Worm (Caenorhabditis elegans) whole organism, L1 larva: ENCODE data around the gene hog-1.

Experiments
- C04F5.9 ChIP-seq: sonication (generic microtip); optimal IDR thresholded peaks from 2 replicates; lab custom pipeline; 2016; ENCODE audit warnings: missing genetic modification characterization, missing compliant biosample characterization
- C16A3.4 ChIP-seq: fragments of 150-350 bp; optimal IDR thresholded peaks from 2 replicates; lab custom pipeline; 2014; ENCODE audit warnings: missing biosample characterization, missing genetic modification characterization
- Y116A8C.19 ChIP-seq: sonication (generic microtip); optimal IDR thresholded peaks from 2 replicates; lab custom pipeline; 2016; ENCODE audit warnings: missing compliant biosample characterization, missing genetic modification characterization, borderline replicate concordance
- aha-1 ChIP-seq: fragments of 150-350 bp; optimal IDR thresholded peaks from 2 replicates; lab custom pipeline; 2014; ENCODE audit warnings: missing biosample characterization, missing genetic modification characterization
- alr-1 ChIP-seq: fragments of 200-800 bp; sonication (Bioruptor generic); optimal IDR thresholded peaks from 2 replicates; lab custom pipeline; 2018; ENCODE audit warnings: borderline replicate concordance, mild to moderate bottlenecking, missing genetic modification characterization, missing compliant biosample characterization
- aly-2 ChIP-seq: fragments of 150-350 bp; optimal IDR thresholded peaks from 2 replicates; lab custom pipeline; 2014; ENCODE audit warnings: missing biosample characterization, missing genetic modification characterization
- blmp-1 ChIP-seq: fragments of 150-350 bp; optimal IDR thresholded peaks from 2 replicates; lab custom pipeline; 2014; ENCODE audit warnings: missing biosample characterization, missing genetic modification characterization
- ceh-63 ChIP-seq: fragments of 200-800 bp; sonication (Bioruptor generic); optimal IDR thresholded peaks from 2 replicates; lab custom pipeline; 2018; ENCODE audit warnings: mild to moderate bottlenecking, missing genetic modification characterization, missing compliant biosample characterization
- ceh-82 ChIP-seq, 3 experiments: fragments of 150-350 bp in 1 of 3; sonication (generic microtip) in 2 of 3; optimal IDR thresholded peaks; 2 replicates each; lab custom pipeline; 2014 to 2017; ENCODE audit warnings: missing biosample characterization in 3 of 3, missing genetic modification characterization in 3 of 3
- ceh-88 ChIP-seq: fragments of 200-800 bp; sonication (Bioruptor generic); IDR thresholded peaks from 2 replicates; pipeline ENCODE4 v1.3.6; 2022; ENCODE audit warnings: missing genetic modification characterization, missing compliant biosample characterization
- dpl-1 ChIP-seq, 3 experiments: fragments of 150-350 bp in 2 of 3; sonication (generic microtip) in 1 of 3; optimal IDR thresholded peaks; 2 replicates each; lab custom pipeline; 2014 to 2017; ENCODE audit warnings: missing biosample characterization in 3 of 3, missing genetic modification characterization in 3 of 3, missing genetic modification reagents in 3 of 3
- elt-2 ChIP-seq: sonication (generic microtip); optimal IDR thresholded peaks from 2 replicates; lab custom pipeline; 2016; ENCODE audit warnings: missing genetic modification characterization, mild to moderate bottlenecking, inconsistent platforms, missing compliant biosample characterization, missing genetic modification reagents
- elt-3 ChIP-seq, 6 experiments: fragments of 150-350 bp in 1 of 6; sonication (generic microtip); optimal IDR thresholded peaks; 2 replicates each; lab custom pipeline; 2017 to 2018; ENCODE audit warnings: missing biosample characterization in 6 of 6, missing genetic modification characterization in 6 of 6, inconsistent platforms in 1 of 6
- ets-5 ChIP-seq: fragments of 200-800 bp; sonication (Bioruptor generic); IDR thresholded peaks from 2 replicates; pipeline ENCODE4 v1.3.6; 2022; ENCODE audit warnings: missing genetic modification characterization, missing compliant biosample characterization
- fkh-8 ChIP-seq: sonication (generic microtip); optimal IDR thresholded peaks from 2 replicates; lab custom pipeline; 2016; ENCODE audit warnings: mild to moderate bottlenecking, missing genetic modification characterization, missing compliant biosample characterization
- hpl-2 ChIP-seq: fragments of 150-350 bp; optimal IDR thresholded peaks from 2 replicates; lab custom pipeline; 2014; ENCODE audit warnings: missing biosample characterization, missing genetic modification reagents, missing genetic modification characterization
- irx-1 ChIP-seq: sonication (generic microtip); optimal IDR thresholded peaks from 2 replicates; lab custom pipeline; 2016; ENCODE audit warnings: missing genetic modification characterization, missing compliant biosample characterization
- isw-1 ChIP-seq: fragments of 200-800 bp; sonication (Bioruptor generic); IDR thresholded peaks from 2 replicates; pipeline ENCODE4 v1.3.6; 2022; ENCODE audit warnings: missing genetic modification characterization, missing compliant biosample characterization
- lin-14 ChIP-seq: fragments of 200-800 bp; sonication (Bioruptor generic); optimal IDR thresholded peaks from 2 replicates; lab custom pipeline; 2018; ENCODE audit warnings: mild to moderate bottlenecking, missing genetic modification characterization, moderate library complexity, missing compliant biosample characterization
- lin-35 ChIP-seq, 2 experiments: fragments of 150-350 bp; optimal IDR thresholded peaks; 2 replicates each; lab custom pipeline; 2014; ENCODE audit warnings: missing biosample characterization in 2 of 2, missing genetic modification characterization in 2 of 2, missing genetic modification reagents in 2 of 2
- lin-39 ChIP-seq: fragments of 150-350 bp; optimal IDR thresholded peaks from 2 replicates; lab custom pipeline; 2014; ENCODE audit warnings: missing biosample characterization, missing genetic modification reagents, missing genetic modification characterization
- lir-3 ChIP-seq: sonication (generic microtip); optimal IDR thresholded peaks from 2 replicates; lab custom pipeline; 2016; ENCODE audit warnings: mild to moderate bottlenecking, missing genetic modification characterization, moderate library complexity, missing compliant biosample characterization; ENCODE audit not compliant: poor library complexity
- mab-9 ChIP-seq: fragments of 200-800 bp; sonication (Bioruptor generic); IDR thresholded peaks from 2 replicates; pipeline ENCODE4 v1.3.6; 2022; ENCODE audit warnings: missing genetic modification reagents, missing genetic modification characterization, missing compliant biosample characterization
- mef-2 ChIP-seq: fragments of 150-350 bp; optimal IDR thresholded peaks from 2 replicates; lab custom pipeline; 2014; ENCODE audit warnings: missing biosample characterization, missing genetic modification characterization
- nhr-11 ChIP-seq: fragments of 150-350 bp; optimal IDR thresholded peaks from 2 replicates; lab custom pipeline; 2014; ENCODE audit warnings: missing biosample characterization, missing genetic modification characterization
- nhr-12 ChIP-seq: sonication (generic microtip); optimal IDR thresholded peaks from 2 replicates; lab custom pipeline; 2017; ENCODE audit warnings: missing biosample characterization, missing genetic modification characterization
- nhr-20 ChIP-seq: sonication (generic microtip); optimal IDR thresholded peaks from 2 replicates; lab custom pipeline; 2016; ENCODE audit warnings: mild to moderate bottlenecking, missing genetic modification characterization, missing compliant biosample characterization
- nhr-47 ChIP-seq: sonication (generic microtip); optimal IDR thresholded peaks from 2 replicates; lab custom pipeline; 2016; ENCODE audit warnings: mild to moderate bottlenecking, missing genetic modification characterization, moderate library complexity, missing compliant biosample characterization
- nhr-71 ChIP-seq: sonication (generic microtip); optimal IDR thresholded peaks from 2 replicates; lab custom pipeline; 2016; ENCODE audit warnings: mild to moderate bottlenecking, missing genetic modification characterization, moderate library complexity, missing compliant biosample characterization
- nhr-84 ChIP-seq: sonication (generic microtip); optimal IDR thresholded peaks from 2 replicates; lab custom pipeline; 2017; ENCODE audit warnings: missing biosample characterization, missing genetic modification characterization
- nhr-85 ChIP-seq: sonication (generic microtip); peaks from one replicate; lab custom pipeline; 2016; ENCODE audit warnings: missing genetic modification characterization, inconsistent platforms, missing compliant biosample characterization
- nhr-90 ChIP-seq: sonication (generic microtip); optimal IDR thresholded peaks from 2 replicates; lab custom pipeline; 2016; ENCODE audit warnings: mild to moderate bottlenecking, missing genetic modification characterization, missing compliant biosample characterization; ENCODE audit not compliant: poor library complexity
- pag-3 ChIP-seq: sonication (generic microtip); optimal IDR thresholded peaks from 2 replicates; lab custom pipeline; 2017; ENCODE audit warnings: missing genetic modification characterization, mild to moderate bottlenecking, missing compliant biosample characterization, antibody characterized with exemption, borderline replicate concordance; ENCODE audit not compliant: insufficient read depth
- pax-3 ChIP-seq: fragments of 200-800 bp; sonication (Bioruptor generic); optimal IDR thresholded peaks from 2 replicates; lab custom pipeline; 2018; ENCODE audit warnings: mild to moderate bottlenecking, missing genetic modification characterization, moderate library complexity, missing compliant biosample characterization
- rnt-1 ChIP-seq: sonication (generic microtip); optimal IDR thresholded peaks from 2 replicates; lab custom pipeline; 2016; ENCODE audit warnings: mild to moderate bottlenecking, missing genetic modification characterization, moderate library complexity, missing compliant biosample characterization
- skn-1 ChIP-seq: fragments of 150-350 bp; optimal IDR thresholded peaks from 2 replicates; lab custom pipeline; 2014; ENCODE audit warnings: missing biosample characterization, missing genetic modification characterization
- snu-23 ChIP-seq: sonication (generic microtip); optimal IDR thresholded peaks from 2 replicates; lab custom pipeline; 2016; ENCODE audit warnings: missing genetic modification characterization, missing compliant biosample characterization
- sox-4 ChIP-seq: sonication (generic microtip); optimal IDR thresholded peaks from 2 replicates; lab custom pipeline; 2016; ENCODE audit warnings: missing genetic modification characterization, missing compliant biosample characterization
- sptf-1 ChIP-seq: fragments of 150-350 bp; optimal IDR thresholded peaks from 2 replicates; lab custom pipeline; 2014; ENCODE audit warnings: missing biosample characterization, missing genetic modification characterization
- swsn-7 ChIP-seq: sonication (generic microtip); optimal IDR thresholded peaks from 2 replicates; lab custom pipeline; 2016; ENCODE audit warnings: missing genetic modification characterization, missing compliant biosample characterization
- zag-1 ChIP-seq: fragments of 150-350 bp; optimal IDR thresholded peaks from 2 replicates; lab custom pipeline; 2014; ENCODE audit warnings: missing biosample characterization, missing genetic modification characterization
- zip-4 ChIP-seq: fragments of 200-800 bp; sonication (Bioruptor generic); optimal IDR thresholded peaks from 2 replicates; lab custom pipeline; 2018; ENCODE audit warnings: mild to moderate bottlenecking, missing genetic modification characterization, moderate library complexity, missing compliant biosample characterization
- ztf-11 ChIP-seq, 2 experiments: sonication (generic microtip); optimal IDR thresholded peaks; 2 replicates each; lab custom pipeline; 2016 to 2017; ENCODE audit warnings: missing genetic modification characterization in 2 of 2, missing biosample characterization in 1 of 2, missing compliant biosample characterization in 1 of 2
- ztf-4 ChIP-seq: fragments of 150-350 bp; optimal IDR thresholded peaks from 2 replicates; lab custom pipeline; 2014; ENCODE audit warnings: missing biosample characterization, missing genetic modification characterization

hog-1 gene

DNA sequence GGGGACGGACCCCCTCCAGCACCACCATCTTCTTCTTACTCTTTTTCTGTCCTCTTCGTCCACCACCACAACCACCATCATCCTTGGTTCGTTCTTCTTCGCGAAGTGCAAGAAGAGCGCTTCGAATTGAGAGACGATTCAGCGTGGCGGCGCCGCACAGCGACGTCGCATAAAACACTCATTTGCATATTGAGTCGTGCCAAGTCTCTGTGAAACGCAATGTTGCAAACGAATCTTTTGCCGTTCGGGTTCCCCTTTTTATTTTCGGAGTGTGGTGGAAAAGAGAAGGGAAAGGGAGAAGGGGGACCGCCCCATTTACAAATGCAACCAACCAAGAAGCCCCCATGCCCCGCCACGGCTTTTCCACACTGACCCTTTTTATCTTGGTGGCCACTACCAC is 37.7 kb downstream of the hog-1 start (continued):
- TF ChIP-seq aha-1 (tag; lab: Kevin White, UChicago) (no peak), alr-1 (tag; lab: Kevin White, UChicago) (no peak)
- TF ChIP-seq, all 84 proteins: peak for 6

DNA sequence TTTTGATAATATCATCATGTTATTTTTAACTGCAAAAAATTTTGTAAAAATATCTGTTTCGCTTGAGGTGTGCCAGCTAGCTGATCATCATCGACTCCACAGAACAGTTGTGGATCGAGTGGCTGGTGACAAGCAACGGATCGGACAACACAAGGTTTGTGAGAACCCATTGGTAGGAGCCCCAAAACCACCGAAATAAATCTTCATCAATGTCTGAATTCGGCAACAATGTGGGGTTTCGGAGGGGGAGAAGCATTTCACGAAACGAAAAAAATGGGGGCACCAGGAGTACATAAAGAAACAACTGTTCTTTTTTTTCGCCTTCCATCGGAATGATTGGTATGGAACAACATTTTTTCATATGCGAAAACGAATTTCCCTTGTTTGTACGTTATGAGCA is 38.7 kb downstream of the hog-1 start:
- TF ChIP-seq ztf-11 (tag; optimal IDR thresholded peaks at IDR 0.05; lab: Kevin White, UChicago) (no peak), lin-14 (GFP tag; lab: Kevin White, UChicago) (peak; percentile 31), aha-1 (tag; lab: Kevin White, UChicago) (no peak), zip-4 (GFP tag; lab: Kevin White, UChicago) (no peak), ztf-4 (no peak), mef-2 (tag; lab: Kevin White, UChicago) (no peak), ceh-82 (tag; optimal IDR thresholded peaks at IDR 0.05; lab: Kevin White, UChicago) (no peak), rnt-1 (tag; lab: Kevin White, UChicago) (peak; percentile 64), C04F5.9 (no peak), lin-39 (tag; lab: Kevin White, UChicago) (no peak), elt-3 (tag; optimal IDR thresholded peaks at IDR 0.05; lab: Kevin White, UChicago) (no peak), nhr-71 (peak; percentile 49), irx-1 (tag; lab: Kevin White, UChicago) (no peak)

DNA sequence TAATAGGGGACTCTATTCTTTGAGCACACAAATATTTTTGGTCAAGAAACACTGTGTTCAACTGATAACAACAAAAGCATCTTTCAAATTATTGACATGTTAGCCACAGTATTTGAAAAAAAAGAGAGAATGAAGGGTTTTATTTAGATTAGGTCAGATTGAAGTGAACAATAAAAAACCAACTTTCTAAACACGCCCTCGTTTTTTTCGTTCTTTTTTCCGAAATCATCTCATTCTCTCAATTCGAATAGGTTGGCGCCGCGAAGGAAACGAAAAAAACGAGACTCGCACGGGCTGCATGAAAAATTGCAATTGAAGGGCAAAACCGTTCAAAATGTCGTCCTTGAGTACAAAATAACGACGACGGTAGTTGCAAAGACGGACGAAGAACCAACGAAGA is 39.7 kb downstream of the hog-1 start:
- no peak for TF ChIP-seq lin-35 (GFP tag; optimal IDR thresholded peaks at IDR 0.05; lab: Kevin White, UChicago)
- TF ChIP-seq sox-4 (tag; lab: Kevin White, UChicago) = no peak
- peak; percentile 84 for TF ChIP-seq nhr-85 (tag; lab: Kevin White, UChicago)
- no peak for TF ChIP-seq nhr-20
- TF ChIP-seq ceh-82 (tag; optimal IDR thresholded peaks at IDR 0.05; lab: Kevin White, UChicago) = no peak
- TF ChIP-seq snu-23 = no peak
- TF ChIP-seq lin-14 (GFP tag; lab: Kevin White, UChicago) = peak; percentile 70
- TF ChIP-seq Y116A8C.19 (tag; lab: Kevin White, UChicago) = no peak
- peak; percentile 62 for TF ChIP-seq blmp-1 (tag; lab: Kevin White, UChicago)
- no peak for TF ChIP-seq dpl-1 (GFP tag; optimal IDR thresholded peaks at IDR 0.05; lab: Kevin White, UChicago)

DNA sequence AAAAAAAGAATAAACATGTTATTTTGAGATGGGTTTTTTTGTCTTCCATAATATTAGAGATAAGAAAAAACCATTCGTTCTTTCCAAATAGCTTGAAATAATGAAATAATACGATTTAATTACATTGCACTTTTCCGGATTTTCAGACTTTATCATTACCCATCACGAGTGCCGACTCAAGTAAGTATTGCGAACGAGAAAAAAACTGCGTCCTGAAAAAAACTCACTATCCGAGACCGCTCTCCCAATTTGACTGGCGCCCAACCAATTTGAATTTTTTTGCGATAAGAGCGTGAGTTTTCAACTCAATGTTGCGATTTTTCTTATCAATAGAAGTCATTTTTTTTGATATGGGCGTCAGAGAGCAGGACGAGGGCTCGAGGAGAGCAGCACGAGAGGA is 41.0 kb downstream of the hog-1 start:
- TF ChIP-seq C16A3.4 (tag; lab: Kevin White, UChicago) = no peak
- peak; percentile 83 for TF ChIP-seq elt-2 (tag; lab: Kevin White, UChicago)

DNA sequence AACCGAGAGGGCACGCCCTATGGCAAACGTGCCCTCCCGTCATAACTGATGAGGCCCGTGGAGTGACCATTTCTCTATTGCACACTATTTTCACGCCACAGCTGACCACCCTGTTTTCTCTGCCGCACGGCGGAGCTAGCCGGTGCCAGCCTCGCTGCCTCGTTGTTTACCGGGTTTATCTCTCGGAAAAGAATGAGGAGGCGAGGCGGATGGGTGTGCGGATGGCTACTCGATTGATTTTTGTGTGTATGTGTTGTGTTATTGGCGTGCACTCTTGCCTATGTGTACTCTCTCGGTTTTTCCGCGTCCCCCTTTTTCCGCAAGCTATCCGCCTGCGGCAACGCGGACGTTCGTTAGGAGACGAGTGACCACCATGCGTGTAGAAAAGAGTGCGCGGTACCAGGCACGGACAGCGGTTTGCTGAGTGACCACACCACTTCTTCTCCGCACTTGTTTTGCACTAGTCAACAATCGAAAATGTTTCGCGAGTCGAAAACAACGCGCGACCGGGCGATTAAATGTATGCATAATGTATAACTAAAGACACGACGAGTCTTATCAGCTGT is 42.0 kb downstream of the hog-1 start:
- TF ChIP-seq skn-1 = no peak
- no peak for TF ChIP-seq sptf-1 (tag; lab: Kevin White, UChicago)
- peak; percentile 72 for TF ChIP-seq fkh-8 (tag; lab: Kevin White, UChicago)
- TF ChIP-seq dpl-1 (GFP tag; optimal IDR thresholded peaks at IDR 0.05; lab: Kevin White, UChicago) = no peak
- no peak for TF ChIP-seq nhr-12 (tag; lab: Kevin White, UChicago)
- TF ChIP-seq zag-1 (tag; lab: Kevin White, UChicago) = no peak
- TF ChIP-seq ets-5 (GFP tag; lab: Robert Waterston, UW) = no peak
- no peak for TF ChIP-seq isw-1 (GFP tag; lab: Robert Waterston, UW)
- TF ChIP-seq nhr-71 = peak; percentile 77
- TF ChIP-seq C16A3.4 (tag; lab: Kevin White, UChicago) = peak; percentile 41
- no peak for TF ChIP-seq aly-2
- peak; percentile 52 for TF ChIP-seq swsn-7 (tag; lab: Kevin White, UChicago)
- no peak for TF ChIP-seq hpl-2 (GFP tag; lab: Kevin White, UChicago)
- peak; percentile 89 for TF ChIP-seq ztf-4
- TF ChIP-seq ceh-63 (GFP tag; lab: Kevin White, UChicago) = no peak
- no peak for TF ChIP-seq lir-3 (tag; lab: Kevin White, UChicago)
- no peak for TF ChIP-seq nhr-90 (tag; lab: Kevin White, UChicago)
- TF ChIP-seq ceh-88 (GFP tag; lab: Robert Waterston, UW) = no peak; the same call in 1 of the 2 replicates
- no peak for TF ChIP-seq nhr-84 (tag; lab: Kevin White, UChicago)
- TF ChIP-seq pag-3 (tag; lab: Kevin White, UChicago) = no peak
- TF ChIP-seq nhr-85 (tag; lab: Kevin White, UChicago) = peak; percentile 86
- no peak for TF ChIP-seq nhr-11 (tag; lab: Kevin White, UChicago)
- TF ChIP-seq mab-9 (GFP tag; lab: Robert Waterston, UW) = no peak
- no peak for TF ChIP-seq pax-3 (tag; lab: Kevin White, UChicago)
- TF ChIP-seq nhr-47 (tag; lab: Kevin White, UChicago) = peak; percentile 71
